Worm (Caenorhabditis elegans) whole organism, L4 larva: Measurements from ENCODE around the gene ZC84.6.

Experiments
- T26A8.4 ChIP-seq: fragments of 200-800 bp; sonication (Bioruptor generic); IDR thresholded peaks from 2 replicates; pipeline ENCODE4 v1.3.6; 2022; ENCODE audit warnings: missing genetic modification characterization, missing compliant biosample characterization
- ZK337.2 ChIP-seq: fragments of 200-800 bp; sonication (Bioruptor generic); IDR thresholded peaks from 2 replicates; pipeline ENCODE4 v1.3.6; 2022; ENCODE audit warnings: missing genetic modification reagents, missing genetic modification characterization, missing compliant biosample characterization
- aly-2 ChIP-seq: sonication (generic microtip); optimal IDR thresholded peaks from 2 replicates; lab custom pipeline; 2018; ENCODE audit warnings: missing biosample characterization, missing genetic modification characterization
- ama-1 ChIP-seq: fragments of 150-350 bp; optimal IDR thresholded peaks from 2 replicates; lab custom pipeline; 2014; ENCODE audit warnings: inconsistent platforms, mixed read lengths
- arid-1 ChIP-seq: fragments of 200-800 bp; sonication (Bioruptor generic); conservative IDR thresholded peaks from 2 replicates; pipeline ENCODE4 v1.3.6; 2022; ENCODE audit warnings: missing genetic modification reagents, missing genetic modification characterization, missing compliant biosample characterization
- ceh-28 ChIP-seq: fragments of 150-350 bp; optimal IDR thresholded peaks from 2 replicates; lab custom pipeline; 2014; ENCODE audit warnings: missing biosample characterization, missing genetic modification reagents, missing genetic modification characterization
- ceh-32 ChIP-seq: sonication (generic microtip); optimal IDR thresholded peaks from 2 replicates; lab custom pipeline; 2016; ENCODE audit warnings: mild to moderate bottlenecking, missing genetic modification characterization, missing compliant biosample characterization; ENCODE audit not compliant: poor library complexity
- cey-2 ChIP-seq: sonication (generic microtip); optimal IDR thresholded peaks from 3 replicates; lab custom pipeline; 2017; ENCODE audit warnings: missing genetic modification characterization, mild to moderate bottlenecking, missing compliant biosample characterization, antibody characterized with exemption, borderline replicate concordance; ENCODE audit not compliant: insufficient read depth
- ctbp-1 ChIP-seq: fragments of 200-800 bp; sonication (Bioruptor generic); IDR thresholded peaks from 2 replicates; pipeline ENCODE4 v1.3.6; 2022; ENCODE audit warnings: missing genetic modification reagents, missing genetic modification characterization, missing compliant biosample characterization
- daf-16 ChIP-seq, 3 experiments: sonication (generic microtip); optimal IDR thresholded peaks; 2 replicates each; lab custom pipeline; 2016 to 2017; ENCODE audit warnings: missing genetic modification characterization in 3 of 3, missing genetic modification reagents in 3 of 3, mild to moderate bottlenecking in 2 of 3, missing compliant biosample characterization in 2 of 3, missing biosample characterization in 1 of 3, moderate library complexity in 1 of 3
- daf-19 ChIP-seq: fragments of 200-800 bp; sonication (Bioruptor generic); conservative IDR thresholded peaks from 2 replicates; pipeline ENCODE4 v1.3.6; 2022; ENCODE audit warnings: missing genetic modification characterization, missing compliant biosample characterization
- dmd-6 ChIP-seq: fragments of 200-800 bp; sonication (Bioruptor generic); IDR thresholded peaks from 2 replicates; pipeline ENCODE4 v1.3.6; 2022; ENCODE audit warnings: missing genetic modification reagents, missing genetic modification characterization, missing compliant biosample characterization
- dmd-8 ChIP-seq: fragments of 200-800 bp; sonication (Bioruptor generic); IDR thresholded peaks from 2 replicates; pipeline ENCODE4 v1.3.6; 2022; ENCODE audit warnings: missing genetic modification characterization, missing compliant biosample characterization
- duxl-1 ChIP-seq: sonication (generic microtip); optimal IDR thresholded peaks from 2 replicates; lab custom pipeline; 2016; ENCODE audit warnings: mild to moderate bottlenecking, missing genetic modification characterization, moderate library complexity, missing compliant biosample characterization; ENCODE audit not compliant: poor library complexity
- egl-27 ChIP-seq: sonication (generic microtip); optimal IDR thresholded peaks from 3 replicates; lab custom pipeline; 2017; ENCODE audit warnings: missing biosample characterization, missing genetic modification reagents, missing genetic modification characterization
- egl-43 ChIP-seq: fragments of 200-800 bp; sonication (Bioruptor generic); IDR thresholded peaks from 2 replicates; pipeline ENCODE4 v1.3.6; 2022; ENCODE audit warnings: missing genetic modification reagents, missing genetic modification characterization, missing compliant biosample characterization
- fkh-10 ChIP-seq: fragments of 150-350 bp; optimal IDR thresholded peaks from 2 replicates; lab custom pipeline; 2014; ENCODE audit warnings: missing biosample characterization, missing genetic modification reagents, missing genetic modification characterization
- gei-8 ChIP-seq: fragments of 200-800 bp; sonication (Bioruptor generic); optimal IDR thresholded peaks from 2 replicates; lab custom pipeline; 2018; ENCODE audit warnings: mild to moderate bottlenecking, missing genetic modification characterization, missing compliant biosample characterization
- hif-1 ChIP-seq, 2 experiments: sonication (generic microtip); optimal IDR thresholded peaks; 2 replicates each; lab custom pipeline; 2016 to 2017; ENCODE audit warnings: missing compliant biosample characterization in 2 of 2, missing genetic modification characterization in 2 of 2, missing genetic modification reagents in 2 of 2, missing genotype in 2 of 2, mild to moderate bottlenecking in 1 of 2
- hlh-30 ChIP-seq: sonication (generic microtip); optimal IDR thresholded peaks from 2 replicates; lab custom pipeline; 2017; ENCODE audit warnings: antibody characterized with exemption, mild to moderate bottlenecking, missing genetic modification characterization, missing compliant biosample characterization; ENCODE audit not compliant: insufficient read depth
- hmg-1.1 ChIP-seq: fragments of 200-800 bp; sonication (Bioruptor generic); IDR thresholded peaks from 2 replicates; pipeline ENCODE4 v1.3.6; 2022; ENCODE audit warnings: missing genetic modification reagents, missing genetic modification characterization, missing compliant biosample characterization
- jun-1 ChIP-seq: fragments of 150-350 bp; optimal IDR thresholded peaks from 2 replicates; lab custom pipeline; 2014; ENCODE audit warnings: missing biosample characterization, missing genetic modification reagents, missing genetic modification characterization
- lim-7 ChIP-seq: fragments of 200-800 bp; sonication (Bioruptor generic); IDR thresholded peaks from 2 replicates; pipeline ENCODE4 v1.3.6; 2022; ENCODE audit warnings: missing genetic modification characterization, missing compliant biosample characterization
- lin-1 ChIP-seq: fragments of 200-800 bp; sonication (Bioruptor generic); IDR thresholded peaks from 2 replicates; pipeline ENCODE4 v1.3.6; 2022; ENCODE audit warnings: missing genetic modification reagents, missing genetic modification characterization, missing compliant biosample characterization
- lin-38 ChIP-seq: fragments of 200-800 bp; sonication (Bioruptor generic); IDR thresholded peaks from 2 replicates; pipeline ENCODE4 v1.3.6; 2022; ENCODE audit warnings: missing genetic modification reagents, missing genetic modification characterization, missing compliant biosample characterization
- lin-39 ChIP-seq: fragments of 150-350 bp; optimal IDR thresholded peaks from 2 replicates; lab custom pipeline; 2014; ENCODE audit warnings: missing biosample characterization, missing genetic modification reagents, missing genetic modification characterization
- mdl-1 ChIP-seq, 2 experiments: fragments of 150-350 bp in 1 of 2; sonication (generic microtip) in 1 of 2; optimal IDR thresholded peaks; 2 replicates each; lab custom pipeline; 2014 to 2017; ENCODE audit warnings: missing biosample characterization in 2 of 2, missing genetic modification characterization in 2 of 2
- mdt-29 ChIP-seq: fragments of 200-800 bp; sonication (Bioruptor generic); IDR thresholded peaks from 2 replicates; pipeline ENCODE4 v1.3.6; 2022; ENCODE audit warnings: missing genetic modification reagents, missing genetic modification characterization, missing compliant biosample characterization
- nhr-10 ChIP-seq: fragments of 150-350 bp; optimal IDR thresholded peaks from 2 replicates; lab custom pipeline; 2014; ENCODE audit warnings: missing biosample characterization, missing genetic modification characterization
- nhr-11 ChIP-seq: fragments of 150-350 bp; optimal IDR thresholded peaks from 2 replicates; lab custom pipeline; 2014; ENCODE audit warnings: missing biosample characterization, missing genetic modification characterization
- nhr-237 ChIP-seq: sonication (generic microtip); optimal IDR thresholded peaks from 2 replicates; lab custom pipeline; 2017; ENCODE audit warnings: missing biosample characterization, missing genetic modification characterization
- nhr-28 ChIP-seq: fragments of 150-350 bp; optimal IDR thresholded peaks from 2 replicates; lab custom pipeline; 2014; ENCODE audit warnings: missing biosample characterization, missing genetic modification characterization
- nhr-42 ChIP-seq: fragments of 200-800 bp; sonication (Bioruptor generic); IDR thresholded peaks from 2 replicates; pipeline ENCODE4 v1.3.6; 2022; ENCODE audit warnings: missing genetic modification characterization, missing compliant biosample characterization
- nhr-48 ChIP-seq: sonication (generic microtip); optimal IDR thresholded peaks from 2 replicates; lab custom pipeline; 2016; ENCODE audit warnings: mild to moderate bottlenecking, missing genetic modification characterization, missing compliant biosample characterization
- nhr-76 ChIP-seq: fragments of 150-350 bp; optimal IDR thresholded peaks from 2 replicates; lab custom pipeline; 2014; ENCODE audit warnings: missing biosample characterization, missing genetic modification characterization
- pha-4 ChIP-seq, 2 experiments: fragments of 150-350 bp in 1 of 2; fragments of 200-800 bp in 1 of 2; sonication (Bioruptor generic) in 1 of 2; IDR thresholded peaks in 1 of 2; optimal IDR thresholded peaks in 1 of 2; 2 replicates each; pipeline versions ENCODE4 v1.3.6 to Lab custom; 2014 to 2022; ENCODE audit warnings: missing genetic modification characterization in 2 of 2, missing genetic modification reagents in 2 of 2, missing biosample characterization in 1 of 2, missing compliant biosample characterization in 1 of 2
- php-3 ChIP-seq: fragments of 200-800 bp; sonication (Bioruptor generic); IDR thresholded peaks from 2 replicates; pipeline ENCODE4 v1.3.6; 2022; ENCODE audit warnings: missing genetic modification reagents, missing genetic modification characterization, missing compliant biosample characterization
- pqm-1 ChIP-seq: sonication (generic microtip); optimal IDR thresholded peaks from 2 replicates; lab custom pipeline; 2017; ENCODE audit warnings: missing biosample characterization, missing genetic modification characterization
- saeg-2 ChIP-seq: fragments of 200-800 bp; sonication (Bioruptor generic); IDR thresholded peaks from 2 replicates; pipeline ENCODE4 v1.3.6; 2022; ENCODE audit warnings: missing genetic modification reagents, missing genetic modification characterization, missing compliant biosample characterization
- sdz-12 ChIP-seq: fragments of 200-800 bp; sonication (Bioruptor generic); optimal IDR thresholded peaks from 2 replicates; lab custom pipeline; 2018; ENCODE audit warnings: mild to moderate bottlenecking, missing genetic modification characterization, missing compliant biosample characterization
- skn-1 ChIP-seq: fragments of 150-350 bp; optimal IDR thresholded peaks from 2 replicates; lab custom pipeline; 2014; ENCODE audit warnings: missing biosample characterization, missing genetic modification characterization
- snpc-1.2 ChIP-seq: fragments of 200-800 bp; sonication (Bioruptor generic); IDR thresholded peaks from 2 replicates; pipeline ENCODE4 v1.3.6; 2022; ENCODE audit warnings: missing genetic modification reagents, missing genetic modification characterization, missing compliant biosample characterization
- spr-3 ChIP-seq: fragments of 200-800 bp; sonication (Bioruptor generic); optimal IDR thresholded peaks from 2 replicates; lab custom pipeline; 2018; ENCODE audit warnings: mild to moderate bottlenecking, missing genetic modification characterization, missing compliant biosample characterization
- tra-1 ChIP-seq: fragments of 200-800 bp; sonication (Bioruptor generic); IDR thresholded peaks from 2 replicates; pipeline ENCODE4 v1.3.6; 2022; ENCODE audit warnings: missing genetic modification reagents, missing genetic modification characterization, missing compliant biosample characterization
- unc-130 ChIP-seq: sonication (generic microtip); optimal IDR thresholded peaks from 2 replicates; lab custom pipeline; 2016; ENCODE audit warnings: missing genetic modification reagents, missing genetic modification characterization, missing compliant biosample characterization
- unc-62 ChIP-seq, 3 experiments: fragments of 150-350 bp in 1 of 3; sonication (generic microtip); optimal IDR thresholded peaks in 2 of 3; peaks in 1 of 3; 1 replicate in 1 of 3; 2 replicates in 2 of 3; lab custom pipeline; 2014 to 2017; ENCODE audit warnings: missing biosample characterization in 3 of 3, missing genetic modification characterization in 3 of 3, missing genetic modification reagents in 3 of 3, missing genotype in 1 of 3
- zag-1 ChIP-seq: fragments of 150-350 bp; optimal IDR thresholded peaks from 2 replicates; lab custom pipeline; 2014; ENCODE audit warnings: missing biosample characterization, missing genetic modification characterization
- zfp-2 ChIP-seq: sonication (generic microtip); optimal IDR thresholded peaks from 2 replicates; lab custom pipeline; 2016; ENCODE audit warnings: mild to moderate bottlenecking, missing genetic modification characterization, missing compliant biosample characterization
- zfp-3 ChIP-seq: fragments of 200-800 bp; sonication (Bioruptor generic); conservative IDR thresholded peaks from 2 replicates; pipeline ENCODE4 v1.3.6; 2022; ENCODE audit warnings: missing genetic modification reagents, missing genetic modification characterization, missing compliant biosample characterization
- ztf-11 ChIP-seq: fragments of 150-350 bp; optimal IDR thresholded peaks from 2 replicates; lab custom pipeline; 2014; ENCODE audit warnings: missing biosample characterization, missing genetic modification characterization

ZC84.6 gene

DNA sequence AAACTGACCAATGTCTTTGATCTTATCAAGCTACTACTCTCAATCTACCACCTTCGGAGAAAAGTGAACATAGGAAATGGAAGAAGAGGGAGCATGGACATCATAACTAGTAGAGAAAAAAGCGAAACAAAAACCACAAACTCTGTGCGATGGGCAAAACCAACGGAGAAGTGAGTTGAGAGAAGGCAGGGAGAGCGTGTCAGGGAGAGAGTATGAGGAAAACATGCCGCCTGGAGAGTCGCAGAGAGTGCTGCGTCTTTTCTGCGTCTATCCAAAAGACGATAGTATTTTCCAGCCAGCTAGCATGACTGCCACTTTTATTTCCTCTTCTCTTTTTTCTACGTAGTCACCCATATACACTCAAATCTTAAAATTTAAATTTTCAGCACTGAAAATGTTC, 40.5 kb upstream of the ZC84.6 start, which contains the start of gene saeg-2 (continued):
- no peak for TF ChIP-seq ceh-28 (tag; lab: Kevin White, UChicago)
- no peak for TF ChIP-seq lin-1 (GFP tag; lab: Robert Waterston, UW)
- no peak for TF ChIP-seq egl-27 (tag; lab: Kevin White, UChicago)
- TF ChIP-seq php-3 (GFP tag; lab: Robert Waterston, UW), result no peak
- peak; percentile 62 for TF ChIP-seq hmg-1.1 (GFP tag; lab: Robert Waterston, UW)
- TF ChIP-seq hlh-30 (tag; lab: Kevin White, UChicago), result peak; percentile 31
- no peak for TF ChIP-seq nhr-76 (tag; lab: Kevin White, UChicago)
- no peak for TF ChIP-seq jun-1 (tag; lab: Kevin White, UChicago)
- peak; percentile 36 for TF ChIP-seq nhr-28 (tag; lab: Kevin White, UChicago)
- TF ChIP-seq zfp-2 (tag; lab: Kevin White, UChicago), result no peak
- no peak for TF ChIP-seq lin-38
- no peak for TF ChIP-seq ztf-11
- peak in 1 of 2 experiments; percentile 15 for TF ChIP-seq hif-1 (tag; optimal IDR thresholded peaks at IDR 0.05; lab: Kevin White, UChicago)
- no peak for TF ChIP-seq dmd-8 (GFP tag; lab: Robert Waterston, UW)
- no peak for TF ChIP-seq nhr-48 (tag; lab: Kevin White, UChicago)
- TF ChIP-seq arid-1, result no peak
- TF ChIP-seq dmd-6 (GFP tag; lab: Robert Waterston, UW), result peak; percentile 19; the same call in 1 of the 2 replicates
- TF ChIP-seq pqm-1 (tag; lab: Kevin White, UChicago), result peak; percentile 36
- TF ChIP-seq unc-130 (GFP tag; lab: Kevin White, UChicago), result no peak
- no peak for TF ChIP-seq nhr-10 (tag; lab: Kevin White, UChicago)
- no peak for TF ChIP-seq ctbp-1
- TF ChIP-seq daf-16 (GFP tag; optimal IDR thresholded peaks at IDR 0.05; lab: Kevin White, UChicago), result no peak
- peak; percentile 51 for TF ChIP-seq daf-16 (tag; optimal IDR thresholded peaks at IDR 0.05; lab: Kevin White, UChicago)
- no peak for TF ChIP-seq aly-2 (tag; lab: Kevin White, UChicago)
- TF ChIP-seq gei-8, result no peak
- no peak for TF ChIP-seq ama-1 (lab: Kevin White, UChicago)
- TF ChIP-seq duxl-1 (tag; lab: Kevin White, UChicago), result no peak
- TF ChIP-seq spr-3 (GFP tag; lab: Kevin White, UChicago), result no peak
- no peak for TF ChIP-seq unc-62 (GFP tag; optimal IDR thresholded peaks at IDR 0.05 in 1 of 2; lab: Kevin White, UChicago)
- TF ChIP-seq unc-62 (tag; optimal IDR thresholded peaks at IDR 0.05; lab: Kevin White, UChicago), result no peak
- no peak for TF ChIP-seq ZK337.2 (GFP tag; lab: Robert Waterston, UW)
- no peak for TF ChIP-seq lim-7
- TF ChIP-seq ceh-32, result no peak
- TF ChIP-seq nhr-237 (tag; lab: Kevin White, UChicago), result no peak
- TF ChIP-seq cey-2 (tag; lab: Kevin White, UChicago), result no peak
- TF ChIP-seq zfp-3 (GFP tag; lab: Robert Waterston, UW), result no peak
- TF ChIP-seq mdt-29 (GFP tag; lab: Robert Waterston, UW), result no peak
- peak; percentile 39; the same call in 1 of the 2 replicates for TF ChIP-seq T26A8.4 (GFP tag; lab: Robert Waterston, UW)
- TF ChIP-seq tra-1 (GFP tag; lab: Robert Waterston, UW), result no peak
- TF ChIP-seq nhr-42, result no peak
- no peak for TF ChIP-seq snpc-1.2
- TF ChIP-seq egl-43 (GFP tag; lab: Robert Waterston, UW), result 0 out of 2 replicates have a peak, but pooled peaks have one; percentile 51
- TF ChIP-seq mdl-1 (tag; optimal IDR thresholded peaks at IDR 0.05; lab: Kevin White, UChicago), result peak in 1 of 2 experiments; percentile 71
- no peak for TF ChIP-seq sdz-12 (GFP tag; lab: Kevin White, UChicago)
- TF ChIP-seq skn-1 (tag; lab: Kevin White, UChicago), result no peak
- TF ChIP-seq lin-39 (tag; lab: Kevin White, UChicago), result no peak
- no peak for TF ChIP-seq daf-19
- no peak for TF ChIP-seq nhr-11 (tag; lab: Kevin White, UChicago)
- TF ChIP-seq zag-1 (tag; lab: Kevin White, UChicago), result no peak
- no peak for TF ChIP-seq saeg-2
- no peak for TF ChIP-seq fkh-10 (GFP tag; lab: Kevin White, UChicago)
- no peak for TF ChIP-seq pha-4 (GFP tag; IDR thresholded peaks at IDR 0.05; lab: Robert Waterston, UW)
- peak; percentile 41 for TF ChIP-seq pha-4 (tag; optimal IDR thresholded peaks at IDR 0.05; lab: Kevin White, UChicago)
